Fruit fly (Drosophila melanogaster) Kc167 (cell line): ENCODE data around the gene Cyp28d1.

Source experiments
- Myc ChIP-seq: fragments of >200 bp; optimal IDR thresholded peaks from 2 replicates; lab custom pipeline; 2017; ENCODE audit warnings: missing external identifiers
- Sin3A ChIP-seq: fragments of >200 bp; optimal IDR thresholded peaks from 2 replicates; lab custom pipeline; 2018; ENCODE audit warnings: missing external identifiers
- h ChIP-seq: fragments of >200 bp; optimal IDR thresholded peaks from 3 replicates; lab custom pipeline; 2018; ENCODE audit warnings: missing external identifiers
- insv ChIP-seq: fragments of >200 bp; optimal IDR thresholded peaks from 3 replicates; lab custom pipeline; 2018; ENCODE audit warnings: missing external identifiers
- psq ChIP-seq: fragments of >200 bp; optimal IDR thresholded peaks from 2 replicates; lab custom pipeline; 2017; ENCODE audit warnings: missing external identifiers
- ttk ChIP-seq: sonication (Bioruptor generic); optimal IDR thresholded peaks from 2 replicates; lab custom pipeline; 2017; ENCODE audit warnings: missing external identifiers

Cyp28d1 gene

dm6 chr2L:5248582-5248981, 38.3 kb downstream of the Cyp28d1 start:
- TF ChIP-seq h (lab: Kevin White, UChicago) (no peak), Sin3A (lab: Kevin White, UChicago) (no peak), insv (no peak), psq (lab: Kevin White, UChicago) (no peak), ttk (no peak), Myc (lab: Kevin White, UChicago) (no peak)

- TF ChIP-seq Sin3A (lab: Kevin White, UChicago) (no peak), h (lab: Kevin White, UChicago) (no peak), psq (lab: Kevin White, UChicago) (no peak), ttk (no peak), insv (no peak), Myc (lab: Kevin White, UChicago) (no peak)
Observed at dm6 chr2L:5249766-5250165, 39.5 kb downstream of the Cyp28d1 start.

dm6 chr2L:5251150-5251549, 40.9 kb downstream of the Cyp28d1 start:
- TF ChIP-seq Myc (lab: Kevin White, UChicago) (no peak), ttk (no peak), psq (lab: Kevin White, UChicago) (no peak), insv (no peak), h (lab: Kevin White, UChicago) (no peak), Sin3A (lab: Kevin White, UChicago) (no peak)

dm6 chr2L:5251725-5252124, 41.5 kb downstream of the Cyp28d1 start:
- TF ChIP-seq Myc (lab: Kevin White, UChicago) (no peak), ttk (no peak), insv (no peak), psq (lab: Kevin White, UChicago) (no peak), Sin3A (lab: Kevin White, UChicago) (no peak), h (lab: Kevin White, UChicago) (no peak)

- TF ChIP-seq Myc (lab: Kevin White, UChicago), result no peak
- TF ChIP-seq h (lab: Kevin White, UChicago), result no peak
Observed at dm6 chr2L:5252399-5253030, 42.3 kb downstream of the Cyp28d1 start.

- TF ChIP-seq ttk (no peak), h (lab: Kevin White, UChicago) (no peak), Myc (lab: Kevin White, UChicago) (no peak), psq (lab: Kevin White, UChicago) (no peak), Sin3A (lab: Kevin White, UChicago) (no peak), insv (no peak)
Observed at dm6 chr2L:5254105-5254711, 43.9 kb downstream of the Cyp28d1 start.

dm6 chr2L:5256036-5256846, 46.0 kb downstream of the Cyp28d1 start:
- TF ChIP-seq Myc (lab: Kevin White, UChicago) (no peak), Sin3A (lab: Kevin White, UChicago) (no peak), psq (lab: Kevin White, UChicago) (no peak), ttk (no peak), h (lab: Kevin White, UChicago) (no peak), insv (no peak)

- TF ChIP-seq insv (no peak), h (lab: Kevin White, UChicago) (no peak), Myc (lab: Kevin White, UChicago) (no peak), ttk (no peak), Sin3A (lab: Kevin White, UChicago) (no peak), psq (lab: Kevin White, UChicago) (no peak)
Observed at dm6 chr2L:5259076-5259843, 49.0 kb downstream of the Cyp28d1 start.

dm6 chr2L:5260267-5260666, 50.0 kb downstream of the Cyp28d1 start:
- no peak for TF ChIP-seq psq (lab: Kevin White, UChicago)
- TF ChIP-seq ttk, result no peak
- TF ChIP-seq Myc (lab: Kevin White, UChicago), result no peak
- no peak for TF ChIP-seq insv
- TF ChIP-seq h (lab: Kevin White, UChicago), result no peak
- TF ChIP-seq Sin3A (lab: Kevin White, UChicago), result no peak

- TF ChIP-seq Sin3A (lab: Kevin White, UChicago), result no peak
- no peak for TF ChIP-seq Myc (lab: Kevin White, UChicago)
- no peak for TF ChIP-seq psq (lab: Kevin White, UChicago)
- TF ChIP-seq h (lab: Kevin White, UChicago), result no peak
- TF ChIP-seq ttk, result no peak
- no peak for TF ChIP-seq insv
Observed at dm6 chr2L:5261223-5261984, 51.1 kb downstream of the Cyp28d1 start.
